Worm (Caenorhabditis elegans): ENCODE results near the gene F58F12.1.

Gene F58F12.1

ce11 chrII:6403233-6403632 lies 19.8 kb downstream of the F58F12.1 start, which contains the start of gene T25D10.1:
TSS of gene T25D10.1 (plus strand) at chrII:6403401.
- TF ChIP-seq pha-4 (tag; optimal IDR thresholded peaks at IDR 0.05) (peak; percentile 61), unc-62 (GFP tag; optimal IDR thresholded peaks at IDR 0.05) (no peak), nhr-67 (tag; optimal IDR thresholded peaks at IDR 0.05) (no peak), nhr-12 (tag; optimal IDR thresholded peaks at IDR 0.05) (no peak), elt-2 (tag; optimal IDR thresholded peaks at IDR 0.05) (peak; percentile 46)

ce11 chrII:6407279-6407678 lies 23.8 kb downstream of the F58F12.1 start, which contains the start of gene spp-11:
TSS of gene spp-11 (minus strand) at chrII:6407379.
- TF ChIP-seq fos-1 (tag; optimal IDR thresholded peaks at IDR 0.05) (no peak), aly-2 (tag; optimal IDR thresholded peaks at IDR 0.05) (no peak), fkh-2 (tag; optimal IDR thresholded peaks at IDR 0.05) (no peak), ztf-11 (tag; optimal IDR thresholded peaks at IDR 0.05) (no peak), eor-1 (tag; optimal IDR thresholded peaks at IDR 0.05) (no peak), hmg-11 (tag; optimal IDR thresholded peaks at IDR 0.05) (no peak)

ce11 chrII:6409098-6409497 lies 25.7 kb downstream of the F58F12.1 start:
- TF ChIP-seq pha-4 (tag; optimal IDR thresholded peaks at IDR 0.05) (no peak), nhr-25 (tag; optimal IDR thresholded peaks at IDR 0.05) (peak; percentile 37), ama-1 (optimal IDR thresholded peaks at IDR 0.05) (peak; percentile 24)

- TF ChIP-seq elt-1 (tag; optimal IDR thresholded peaks at IDR 0.05) (no peak), fkh-2 (tag; optimal IDR thresholded peaks at IDR 0.05) (no peak), unc-39 (tag; optimal IDR thresholded peaks at IDR 0.05) (no peak), tbx-2 (tag; optimal IDR thresholded peaks at IDR 0.05) (no peak)
These were observed 26.7 kb downstream of the F58F12.1 start, which contains the start of gene T25D10.4 for ce11 chrII:6410181-6410580. TSS of gene T25D10.4 (minus strand) at chrII:6410281.

DNA sequence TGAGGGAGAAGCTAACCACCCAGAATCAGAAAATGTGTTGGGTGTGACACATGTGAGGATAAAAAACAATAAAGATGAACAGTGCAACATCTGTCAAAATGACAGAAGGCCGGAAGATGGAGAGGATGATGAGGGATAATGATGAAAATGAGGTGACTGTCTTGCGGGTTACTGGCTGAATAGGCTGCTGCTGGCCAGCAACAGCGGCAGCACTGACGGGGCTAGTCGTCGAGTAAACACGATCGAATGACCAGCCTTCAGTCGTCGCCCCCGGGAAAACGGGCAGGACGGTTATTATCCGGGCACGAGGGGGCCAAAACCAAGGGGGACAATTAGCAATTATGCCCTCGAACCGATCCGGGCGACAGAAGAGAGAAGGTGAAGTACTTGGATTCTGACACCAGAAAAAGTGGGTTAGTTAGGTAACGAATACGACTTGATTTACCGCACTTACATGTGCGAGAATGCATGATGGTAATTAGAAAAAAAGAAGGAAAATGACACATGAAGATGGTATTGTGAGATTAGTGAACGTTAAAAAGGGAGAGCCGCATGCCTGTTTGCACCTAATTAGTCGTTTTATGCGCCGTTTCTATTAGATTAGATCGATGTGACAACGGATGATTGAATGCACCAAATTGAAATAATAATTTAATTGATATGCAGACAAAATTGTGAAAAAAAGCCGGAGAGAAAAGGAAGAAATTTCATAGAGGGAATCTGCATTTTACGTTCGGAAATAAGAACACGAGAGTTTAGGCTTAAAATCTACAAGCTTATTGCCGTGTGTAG lies 28.4 kb downstream of the F58F12.1 start:
- TF ChIP-seq daf-12 (tag; optimal IDR thresholded peaks at IDR 0.05), result no peak
- no peak for TF ChIP-seq snpc-4 (tag; optimal IDR thresholded peaks at IDR 0.05)
- no peak for TF ChIP-seq zag-1 (tag; optimal IDR thresholded peaks at IDR 0.05)
- no peak for TF ChIP-seq nhr-25 (tag; optimal IDR thresholded peaks at IDR 0.05)
- no peak for TF ChIP-seq nhr-12 (tag; optimal IDR thresholded peaks at IDR 0.05)
- TF ChIP-seq ceh-28 (tag; optimal IDR thresholded peaks at IDR 0.05), result no peak
- no peak for TF ChIP-seq egl-27 (tag; optimal IDR thresholded peaks at IDR 0.05)
- TF ChIP-seq elt-1 (tag; optimal IDR thresholded peaks at IDR 0.05), result no peak
- TF ChIP-seq elt-3 (tag; optimal IDR thresholded peaks at IDR 0.05), result no peak
- no peak for TF ChIP-seq ceh-9 (tag; optimal IDR thresholded peaks at IDR 0.05)
- TF ChIP-seq R02D3.7 (tag; optimal IDR thresholded peaks at IDR 0.05), result no peak
- no peak for TF ChIP-seq fkh-2 (tag; optimal IDR thresholded peaks at IDR 0.05)
- TF ChIP-seq pha-4 (tag; optimal IDR thresholded peaks at IDR 0.05), result no peak

ce11 chrII:6413788-6414187 lies 30.3 kb downstream of the F58F12.1 start:
- TF ChIP-seq nhr-43 (tag; optimal IDR thresholded peaks at IDR 0.05; ENCODE audit: poor library complexity, severe bottlenecking), result no peak
- no peak for TF ChIP-seq ztf-11 (tag; optimal IDR thresholded peaks at IDR 0.05)
- peak; percentile 98 for TF ChIP-seq elt-2 (tag; optimal IDR thresholded peaks at IDR 0.05)
- TF ChIP-seq pqm-1 (tag; optimal IDR thresholded peaks at IDR 0.05), result peak; percentile 70
- peak; percentile 29 for TF ChIP-seq pha-4 (tag; optimal IDR thresholded peaks at IDR 0.05)
- TF ChIP-seq unc-62 (GFP tag; optimal IDR thresholded peaks at IDR 0.05), result no peak
- TF ChIP-seq jun-1 (tag; optimal IDR thresholded peaks at IDR 0.05), result peak; percentile 49

DNA sequence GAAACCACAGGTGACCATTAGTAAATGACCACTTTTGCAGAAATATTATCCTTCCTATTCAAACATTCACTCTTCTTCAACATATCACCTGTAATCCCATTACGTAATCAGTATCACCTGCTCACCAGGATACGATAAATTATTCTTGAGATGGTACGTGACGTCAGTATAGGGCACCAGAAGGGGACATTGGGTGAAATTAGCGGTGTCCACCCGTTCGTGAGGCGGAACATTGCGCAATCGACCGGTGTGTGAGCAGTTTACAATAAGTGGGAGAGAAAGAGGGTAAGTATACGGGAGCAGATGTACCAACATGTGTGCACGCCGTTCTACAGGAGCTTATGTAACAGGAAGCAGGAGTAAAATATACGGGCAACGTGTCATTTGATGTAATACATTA lies 34.6 kb downstream of the F58F12.1 start:
- no peak for TF ChIP-seq mml-1 (tag; optimal IDR thresholded peaks at IDR 0.05)
- no peak for TF ChIP-seq R02D3.7 (tag; optimal IDR thresholded peaks at IDR 0.05)
- no peak for TF ChIP-seq pha-4 (tag; optimal IDR thresholded peaks at IDR 0.05)
- TF ChIP-seq nhr-43 (tag; optimal IDR thresholded peaks at IDR 0.05; ENCODE audit: poor library complexity, severe bottlenecking), result no peak
- TF ChIP-seq nhr-28 (tag; optimal IDR thresholded peaks at IDR 0.05), result no peak
- no peak for TF ChIP-seq mdl-1 (tag; optimal IDR thresholded peaks at IDR 0.05)
- no peak for TF ChIP-seq daf-12 (tag; optimal IDR thresholded peaks at IDR 0.05)
- TF ChIP-seq ZK546.5 (tag; optimal IDR thresholded peaks at IDR 0.05), result no peak
- no peak for TF ChIP-seq ztf-4 (tag; optimal IDR thresholded peaks at IDR 0.05)
- no peak for TF ChIP-seq unc-39 (tag; optimal IDR thresholded peaks at IDR 0.05)
- no peak for TF ChIP-seq nfya-1 (tag; optimal IDR thresholded peaks at IDR 0.05; ENCODE audit: insufficient read depth)
